Fruit fly (Drosophila melanogaster) whole organism, embryonic: Measurements from ENCODE around the gene CHKov1.

Experiments used
- Antp ChIP-seq: fragments of 200-800 bp; sonication (Bioruptor generic); optimal IDR thresholded peaks from 3 replicates; lab custom pipeline; 2016; ENCODE audit warnings: missing biosample characterization, missing genetic modification characterization
- BEAF-32 ChIP-seq: fragments of 200-800 bp; sonication (Bioruptor generic); optimal IDR thresholded peaks from 3 replicates; lab custom pipeline; 2017; ENCODE audit warnings: missing biosample characterization, missing genetic modification characterization, mild to moderate bottlenecking, moderate library complexity, missing genetic modification reagents
- CG12155 ChIP-seq: fragments of 200-800 bp; sonication (Bioruptor generic); optimal IDR thresholded peaks from 3 replicates; lab custom pipeline; 2016; ENCODE audit warnings: missing biosample characterization, missing genetic modification characterization
- CG14710 ChIP-seq: fragments of 200-800 bp; sonication (Bioruptor generic); optimal IDR thresholded peaks from 3 replicates; lab custom pipeline; 2019; ENCODE audit warnings: missing biosample characterization, mild to moderate bottlenecking, missing genetic modification characterization, moderate library complexity
- CG1602 ChIP-seq: fragments of 200-800 bp; sonication (Bioruptor generic); optimal IDR thresholded peaks from 3 replicates; lab custom pipeline; 2016; ENCODE audit warnings: missing biosample characterization, missing genetic modification characterization
- CG16779 ChIP-seq: fragments of 200-800 bp; sonication (Bioruptor generic); IDR thresholded peaks from 2 replicates; pipeline ENCODE4 v1.3.6; 2022; ENCODE audit warnings: missing biosample characterization, missing genetic modification characterization
- CG2120 ChIP-seq: fragments of 200-800 bp; sonication (Bioruptor generic); optimal IDR thresholded peaks from 3 replicates; lab custom pipeline; 2016; ENCODE audit warnings: missing biosample characterization, missing genetic modification characterization
- CG3163 ChIP-seq: fragments of 200-800 bp; sonication (Bioruptor generic); optimal IDR thresholded peaks from 3 replicates; lab custom pipeline; 2016; ENCODE audit warnings: missing biosample characterization, missing genetic modification characterization
- CG32767 ChIP-seq: fragments of 200-800 bp; sonication (Bioruptor generic); IDR thresholded peaks from 2 replicates; pipeline ENCODE4 v1.3.6; 2022; ENCODE audit warnings: missing biosample characterization, missing genetic modification characterization
- CG43689 ChIP-seq: fragments of 200-800 bp; sonication (Bioruptor generic); IDR thresholded peaks from 2 replicates; pipeline ENCODE4 v1.3.6; 2022; ENCODE audit warnings: missing biosample characterization, missing genetic modification characterization
- CG4820 ChIP-seq: fragments of 200-800 bp; sonication (Bioruptor generic); optimal IDR thresholded peaks from 3 replicates; lab custom pipeline; 2016; ENCODE audit warnings: missing biosample characterization, missing genetic modification characterization
- CG7963 ChIP-seq: fragments of 200-800 bp; sonication (Bioruptor generic); IDR thresholded peaks from 3 replicates; pipeline ENCODE4 v1.3.6; 2022; ENCODE audit warnings: missing biosample characterization, missing genetic modification characterization; ENCODE audit not compliant: partially characterized antibody
- Camta ChIP-seq: fragments of 200-800 bp; sonication (Bioruptor generic); optimal IDR thresholded peaks from 2 replicates; lab custom pipeline; 2016; ENCODE audit warnings: missing biosample characterization, missing genetic modification characterization
- D19B ChIP-seq: fragments of 200-800 bp; sonication (Bioruptor generic); optimal IDR thresholded peaks from 2 replicates; lab custom pipeline; 2017; ENCODE audit warnings: missing biosample characterization, mild to moderate bottlenecking, missing genetic modification characterization
- Dll ChIP-seq: fragments of 200-800 bp; sonication (Bioruptor generic); IDR thresholded peaks from 4 replicates; pipeline ENCODE4 v1.3.6; 2022; ENCODE audit warnings: missing biosample characterization, missing genetic modification characterization; ENCODE audit not compliant: partially characterized antibody
- Doc2 ChIP-seq: fragments of 200-800 bp; sonication (Bioruptor generic); IDR thresholded peaks from 2 replicates; pipeline ENCODE4 v1.3.6; 2022; ENCODE audit warnings: missing biosample characterization, missing genetic modification characterization
- Dp ChIP-seq: fragments of 200-800 bp; sonication (Bioruptor generic); optimal IDR thresholded peaks from 2 replicates; lab custom pipeline; 2018; ENCODE audit warnings: missing biosample characterization, mild to moderate bottlenecking, missing genetic modification characterization, moderate library complexity
- E2f2 ChIP-seq: fragments of 200-800 bp; sonication (Bioruptor generic); IDR thresholded peaks from 2 replicates; pipeline ENCODE4 v1.3.6; 2022; ENCODE audit warnings: missing biosample characterization, missing genetic modification characterization
- Hr3 ChIP-seq: fragments of 200-800 bp; sonication (Bioruptor generic); optimal IDR thresholded peaks from 3 replicates; lab custom pipeline; 2016; ENCODE audit warnings: missing biosample characterization, missing genetic modification characterization
- Meics ChIP-seq: fragments of 200-800 bp; sonication (Bioruptor generic); optimal IDR thresholded peaks from 2 replicates; lab custom pipeline; 2017; ENCODE audit warnings: missing biosample characterization, mild to moderate bottlenecking, missing genetic modification characterization
- Myb ChIP-seq: fragments of 200-800 bp; sonication (Bioruptor generic); optimal IDR thresholded peaks from 2 replicates; lab custom pipeline; 2016; ENCODE audit warnings: missing biosample characterization, missing genetic modification characterization
- Nf-YC ChIP-seq: fragments of 200-800 bp; optimal IDR thresholded peaks from 3 replicates; lab custom pipeline; 2019; ENCODE audit warnings: missing biosample characterization, mild to moderate bottlenecking, missing genetic modification characterization, moderate library complexity
- PHDP ChIP-seq: fragments of 200-800 bp; sonication (Bioruptor generic); optimal IDR thresholded peaks from 3 replicates; lab custom pipeline; 2018; ENCODE audit warnings: missing biosample characterization, mild to moderate bottlenecking, missing genetic modification characterization, moderate library complexity
- Taf1 ChIP-seq: fragments of 200-800 bp; sonication (Bioruptor generic); IDR thresholded peaks from 2 replicates; pipeline ENCODE4 v1.3.6; 2022; ENCODE audit warnings: missing biosample characterization, missing genetic modification characterization
- Tbp ChIP-seq: fragments of >200 bp; optimal IDR thresholded peaks from 2 replicates; lab custom pipeline; 2018; ENCODE audit warnings: missing biosample characterization, missing genetic modification characterization
- al ChIP-seq: fragments of 200-800 bp; sonication (Bioruptor generic); IDR thresholded peaks from 2 replicates; pipeline ENCODE4 v1.3.6; 2022; ENCODE audit warnings: missing biosample characterization, missing genetic modification characterization
- bcd ChIP-seq: fragments of 200-800 bp; sonication (Bioruptor generic); optimal IDR thresholded peaks from 2 replicates; lab custom pipeline; 2017; ENCODE audit warnings: missing biosample characterization, mild to moderate bottlenecking, missing genetic modification characterization
- cas ChIP-seq: fragments of 200-800 bp; sonication (Bioruptor generic); IDR thresholded peaks from 2 replicates; pipeline ENCODE4 v1.3.6; 2022; ENCODE audit warnings: missing biosample characterization, missing genetic modification characterization
- cato ChIP-seq: fragments of 200-800 bp; sonication (Bioruptor generic); optimal IDR thresholded peaks from 2 replicates; lab custom pipeline; 2016; ENCODE audit warnings: missing biosample characterization, missing genetic modification characterization, borderline replicate concordance
- crc ChIP-seq: fragments of 200-800 bp; sonication (Bioruptor generic); optimal IDR thresholded peaks from 2 replicates; lab custom pipeline; 2016; ENCODE audit warnings: missing biosample characterization, missing genetic modification characterization
- cwo ChIP-seq: fragments of 200-800 bp; sonication (Bioruptor generic); optimal IDR thresholded peaks from 3 replicates; lab custom pipeline; 2017; ENCODE audit warnings: missing biosample characterization, missing genetic modification characterization, mild to moderate bottlenecking, moderate library complexity, missing genetic modification reagents
- fd64A ChIP-seq: fragments of 200-800 bp; sonication (Bioruptor generic); optimal IDR thresholded peaks from 3 replicates; lab custom pipeline; 2018; ENCODE audit warnings: missing biosample characterization, mild to moderate bottlenecking, missing genetic modification characterization
- grau ChIP-seq: fragments of 200-800 bp; optimal IDR thresholded peaks from 3 replicates; lab custom pipeline; 2019; ENCODE audit warnings: missing biosample characterization, mild to moderate bottlenecking, missing genetic modification characterization, moderate library complexity
- gsb-n ChIP-seq: fragments of 200-800 bp; sonication (Bioruptor generic); optimal IDR thresholded peaks from 3 replicates; lab custom pipeline; 2018; ENCODE audit warnings: missing biosample characterization, mild to moderate bottlenecking, missing genetic modification characterization
- h ChIP-seq: fragments of >200 bp; optimal IDR thresholded peaks from 2 replicates; lab custom pipeline; 2017
- hkb ChIP-seq, 2 experiments: fragments of 200-800 bp in 1 of 2; fragments of >200 bp in 1 of 2; sonication (Bioruptor generic) in 1 of 2; IDR thresholded peaks in 1 of 2; optimal IDR thresholded peaks in 1 of 2; 2 replicates each; pipeline versions ENCODE4 v1.3.6 to Lab custom; 2017 to 2022; ENCODE audit warnings: missing biosample characterization in 1 of 2, missing genetic modification characterization in 1 of 2
- ken ChIP-seq: fragments of 200-800 bp; sonication (Bioruptor generic); IDR thresholded peaks from 3 replicates; pipeline ENCODE4 v1.3.6; 2022; ENCODE audit warnings: missing biosample characterization, missing genetic modification characterization
- lbe ChIP-seq: fragments of 200-800 bp; sonication (Bioruptor generic); optimal IDR thresholded peaks from 2 replicates; lab custom pipeline; 2016; ENCODE audit warnings: missing biosample characterization, mild to moderate bottlenecking, missing genetic modification characterization
- lilli ChIP-seq: fragments of 200-800 bp; sonication (Bioruptor generic); optimal IDR thresholded peaks from 3 replicates; lab custom pipeline; 2016; ENCODE audit warnings: missing biosample characterization, missing genetic modification characterization
- mam ChIP-seq: fragments of 200-800 bp; sonication (Bioruptor generic); optimal IDR thresholded peaks from 3 replicates; lab custom pipeline; 2016; ENCODE audit warnings: missing biosample characterization, missing genetic modification characterization
- pb ChIP-seq: fragments of 200-800 bp; sonication (Bioruptor generic); optimal IDR thresholded peaks from 3 replicates; lab custom pipeline; 2016; ENCODE audit warnings: missing biosample characterization, missing genetic modification characterization
- run ChIP-seq: fragments of 200-800 bp; sonication (Bioruptor generic); optimal IDR thresholded peaks from 3 replicates; lab custom pipeline; 2018; ENCODE audit warnings: missing biosample characterization, mild to moderate bottlenecking, missing genetic modification characterization
- seq ChIP-seq: fragments of 200-800 bp; sonication (Bioruptor generic); IDR thresholded peaks from 2 replicates; pipeline ENCODE4 v1.3.6; 2022; ENCODE audit warnings: missing biosample characterization, missing genetic modification characterization
- so ChIP-seq: fragments of 200-800 bp; sonication (Bioruptor generic); IDR thresholded peaks from 3 replicates; pipeline ENCODE4 v1.3.6; 2022; ENCODE audit warnings: missing biosample characterization, missing genetic modification characterization
- ssp ChIP-seq: fragments of 200-800 bp; sonication (Bioruptor generic); IDR thresholded peaks from 2 replicates; pipeline ENCODE4 v1.3.6; 2022; ENCODE audit warnings: missing biosample characterization, missing genetic modification characterization
- tna ChIP-seq: fragments of 200-800 bp; sonication (Bioruptor generic); IDR thresholded peaks from 2 replicates; pipeline ENCODE4 v1.3.6; 2022; ENCODE audit warnings: missing biosample characterization, missing genetic modification characterization; ENCODE audit not compliant: partially characterized antibody
- trem ChIP-seq: fragments of 200-800 bp; optimal IDR thresholded peaks from 3 replicates; lab custom pipeline; 2019; ENCODE audit warnings: missing biosample characterization, mild to moderate bottlenecking, missing genetic modification characterization, moderate library complexity
- twi ChIP-seq: fragments of 200-800 bp; optimal IDR thresholded peaks from 2 replicates; lab custom pipeline; 2019; ENCODE audit warnings: missing biosample characterization, mild to moderate bottlenecking, missing genetic modification characterization, moderate library complexity
- vfl ChIP-seq: fragments of 200-800 bp; sonication (Bioruptor generic); optimal IDR thresholded peaks from 2 replicates; lab custom pipeline; 2016; ENCODE audit warnings: missing biosample characterization, missing genetic modification characterization
- wek ChIP-seq: fragments of 200-800 bp; sonication (Bioruptor generic); optimal IDR thresholded peaks from 3 replicates; lab custom pipeline; 2018; ENCODE audit warnings: missing biosample characterization, mild to moderate bottlenecking, missing genetic modification characterization, moderate library complexity
- wor ChIP-seq: fragments of 200-800 bp; sonication (Bioruptor generic); IDR thresholded peaks from 2 replicates; pipeline ENCODE4 v1.3.6; 2022; ENCODE audit warnings: missing biosample characterization, missing genetic modification characterization
- zen2 ChIP-seq: fragments of 200-800 bp; sonication (Bioruptor generic); IDR thresholded peaks from 3 replicates; pipeline ENCODE4 v1.3.6; 2022; ENCODE audit warnings: missing biosample characterization, missing genetic modification characterization; ENCODE audit not compliant: partially characterized antibody
- zfh1 ChIP-seq: fragments of 200-800 bp; sonication (Bioruptor generic); IDR thresholded peaks from 3 replicates; pipeline ENCODE4 v1.3.6; 2022; ENCODE audit warnings: missing biosample characterization, missing genetic modification characterization

CHKov1 gene

dm6 chr3R:25275276-25275675, 53.8 kb downstream of the CHKov1 start (continued):
- no peak for TF ChIP-seq CG16779 (GFP tag; lab: Robert Waterston, UW)
- TF ChIP-seq Dll (GFP tag; lab: Robert Waterston, UW), result no peak
- TF ChIP-seq Dp, result no peak
- TF ChIP-seq zen2 (GFP tag; lab: Robert Waterston, UW), result no peak
- no peak for TF ChIP-seq twi (tag; lab: Kevin White, UChicago)
- no peak for TF ChIP-seq wor (GFP tag; lab: Robert Waterston, UW)
- peak; percentile 60 for TF ChIP-seq Meics
- TF ChIP-seq Doc2 (GFP tag; lab: Robert Waterston, UW), result no peak
- no peak for TF ChIP-seq crc (GFP tag; lab: Kevin White, UChicago)
- TF ChIP-seq lilli, result no peak
- no peak for TF ChIP-seq CG43689 (GFP tag; lab: Robert Waterston, UW)
- no peak for TF ChIP-seq CG1602 (GFP tag; lab: Kevin White, UChicago)
- no peak for TF ChIP-seq ssp
- TF ChIP-seq run (tag; lab: Kevin White, UChicago), result no peak
- no peak for TF ChIP-seq seq (GFP tag; lab: Robert Waterston, UW)
- no peak for TF ChIP-seq lbe (GFP tag; lab: Kevin White, UChicago)
- no peak for TF ChIP-seq Antp (GFP tag; lab: Kevin White, UChicago)
- no peak for TF ChIP-seq E2f2 (GFP tag; lab: Robert Waterston, UW)
- TF ChIP-seq CG3163 (GFP tag; lab: Kevin White, UChicago), result no peak
- TF ChIP-seq Camta, result no peak
- no peak for TF ChIP-seq bcd (GFP tag; lab: Kevin White, UChicago)
- no peak for TF ChIP-seq wek (GFP tag; lab: Kevin White, UChicago)
- TF ChIP-seq cato (GFP tag; lab: Kevin White, UChicago), result no peak
- TF ChIP-seq ken (GFP tag; lab: Robert Waterston, UW), result no peak
- peak; percentile 29 for TF ChIP-seq CG2120 (GFP tag; lab: Kevin White, UChicago)
- TF ChIP-seq CG4820 (GFP tag; lab: Kevin White, UChicago), result no peak
- no peak for TF ChIP-seq CG32767 (GFP tag; lab: Robert Waterston, UW)
- TF ChIP-seq CG7963 (GFP tag; lab: Robert Waterston, UW), result no peak
- no peak for TF ChIP-seq zfh1 (GFP tag; lab: Robert Waterston, UW)
- TF ChIP-seq BEAF-32 (GFP tag; lab: Kevin White, UChicago), result no peak
- no peak for TF ChIP-seq h (lab: Kevin White, UChicago)
- TF ChIP-seq fd64A, result no peak
- TF ChIP-seq pb, result no peak
- peak; percentile 32 for TF ChIP-seq Nf-YC
- no peak for TF ChIP-seq Myb (GFP tag; lab: Kevin White, UChicago)
- no peak for TF ChIP-seq trem (tag; lab: Kevin White, UChicago)
- no peak for TF ChIP-seq CG12155 (GFP tag; lab: Kevin White, UChicago)
- TF ChIP-seq vfl (GFP tag; lab: Kevin White, UChicago), result no peak
- no peak for TF ChIP-seq al
- no peak for TF ChIP-seq hkb (optimal IDR thresholded peaks at IDR 0.05; lab: Kevin White, UChicago)
- peak; percentile 22; the same call in 1 of the 2 replicates for TF ChIP-seq hkb (GFP tag; IDR thresholded peaks at IDR 0.05; lab: Robert Waterston, UW)
- no peak for TF ChIP-seq Taf1
- TF ChIP-seq gsb-n (tag; lab: Kevin White, UChicago), result no peak
- TF ChIP-seq PHDP (tag; lab: Kevin White, UChicago), result peak; percentile 71
- TF ChIP-seq D19B (GFP tag; lab: Kevin White, UChicago), result no peak
- TF ChIP-seq so (GFP tag; lab: Robert Waterston, UW), result no peak
- no peak for TF ChIP-seq mam
- peak; percentile 19 for TF ChIP-seq cwo (GFP tag; lab: Kevin White, UChicago)
- TF ChIP-seq grau (tag; lab: Kevin White, UChicago), result peak; percentile 15
- no peak for TF ChIP-seq tna (GFP tag; lab: Robert Waterston, UW)
- TF ChIP-seq CG14710, result no peak
- no peak for TF ChIP-seq cas (GFP tag; lab: Robert Waterston, UW)
- no peak for TF ChIP-seq Tbp (GFP tag; lab: Kevin White, UChicago)
- TF ChIP-seq Hr3 (GFP tag; lab: Kevin White, UChicago), result no peak
